Worm (Caenorhabditis elegans): Measurements from ENCODE around the gene pudl-2.

pudl-2 gene

DNA sequence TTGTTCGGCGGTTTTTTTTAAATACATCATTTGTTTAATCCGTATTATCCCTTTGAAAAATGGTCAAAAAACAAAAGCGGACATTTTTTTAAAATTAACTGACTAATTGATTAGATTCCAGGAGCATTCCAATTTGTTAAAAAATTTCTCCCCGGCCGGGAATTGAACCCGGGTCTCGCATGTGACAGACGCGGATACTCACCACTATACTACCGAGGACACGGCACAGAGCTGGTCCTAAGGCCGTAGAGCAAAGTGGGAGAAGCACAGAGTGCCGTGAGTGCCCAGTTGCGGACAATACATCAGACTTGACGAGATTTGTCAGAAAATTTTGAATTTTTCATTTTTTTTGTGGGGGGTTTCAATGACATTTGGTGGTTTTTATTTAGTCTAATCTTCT lies 33.6 kb upstream of the pudl-2 start (continued):
- TF ChIP-seq lin-39 (tag; optimal IDR thresholded peaks at IDR 0.05) (no peak), Y75B8A.6 (GFP tag; IDR thresholded peaks at IDR 0.05) (peak; percentile 41; the same call in 1 of the 2 replicates), lin-15B (tag; optimal IDR thresholded peaks at IDR 0.05) (no peak), zfp-2 (tag; optimal IDR thresholded peaks at IDR 0.05) (no peak), dmd-8 (GFP tag; IDR thresholded peaks at IDR 0.05) (peak; percentile 75), cey-2 (tag; optimal IDR thresholded peaks at IDR 0.05; ENCODE audit: borderline replicate concordance, insufficient read depth) (no peak), nhr-25 (tag; optimal IDR thresholded peaks at IDR 0.05; ENCODE audit: borderline replicate concordance, insufficient read depth) (no peak), fkh-10 (GFP tag; optimal IDR thresholded peaks at IDR 0.05) (no peak), ZK337.2 (GFP tag; IDR thresholded peaks at IDR 0.05) (no peak), nhr-10 (tag; optimal IDR thresholded peaks at IDR 0.05) (no peak), dmd-6 (GFP tag; IDR thresholded peaks at IDR 0.05) (peak; percentile 36; the same call in 1 of the 2 replicates), hif-1 (tag; optimal IDR thresholded peaks at IDR 0.05) (no peak), tra-1 (GFP tag; IDR thresholded peaks at IDR 0.05) (peak; percentile 28; the same call in 1 of the 2 replicates), lsy-2 (tag; optimal IDR thresholded peaks at IDR 0.05) (peak in 1 of 2 experiments; percentile 24), Y5F2A.4 (GFP tag; optimal IDR thresholded peaks at IDR 0.05) (peak; percentile 20), nhr-48 (tag; optimal IDR thresholded peaks at IDR 0.05) (no peak), pha-4 (GFP tag; IDR thresholded peaks at IDR 0.05) (peak; percentile 75), pha-4 (tag; optimal IDR thresholded peaks at IDR 0.05) (no peak), snpc-4 (tag; optimal IDR thresholded peaks at IDR 0.05) (no peak), spr-1 (tag; optimal IDR thresholded peaks at IDR 0.05) (peak; percentile 26), lir-3 (tag; optimal IDR thresholded peaks at IDR 0.05) (no peak), tag-97 (GFP tag; IDR thresholded peaks at IDR 0.05) (no peak), hlh-30 (tag; optimal IDR thresholded peaks at IDR 0.05; ENCODE audit: insufficient read depth) (peak; percentile 81), mep-1 (tag; optimal IDR thresholded peaks at IDR 0.05) (peak; percentile 55), Y105C5A.15 (GFP tag; IDR thresholded peaks at IDR 0.05) (no peak), lin-38 (GFP tag; IDR thresholded peaks at IDR 0.05) (peak; percentile 73), T26A8.4 (GFP tag; IDR thresholded peaks at IDR 0.05) (no peak; the same call in 1 of the 2 replicates), lin-13 (GFP tag; optimal IDR thresholded peaks at IDR 0.05) (peak; percentile 70), nhr-111 (GFP tag; optimal IDR thresholded peaks at IDR 0.05) (no peak), php-3 (GFP tag; IDR thresholded peaks at IDR 0.05) (0 out of 2 replicates have a peak, but pooled peaks have one; percentile 38), lin-1 (GFP tag; IDR thresholded peaks at IDR 0.05) (0 out of 2 replicates have a peak, but pooled peaks have one; percentile 46), ZK546.5 (tag; optimal IDR thresholded peaks at IDR 0.05) (no peak), dpl-1 (GFP tag; optimal IDR thresholded peaks at IDR 0.05) (peak; percentile 22), jun-1 (tag; optimal IDR thresholded peaks at IDR 0.05) (no peak), nhr-42 (GFP tag; IDR thresholded peaks at IDR 0.05) (no peak), nhr-237 (tag; optimal IDR thresholded peaks at IDR 0.05) (no peak), hmg-1.1 (GFP tag; IDR thresholded peaks at IDR 0.05) (peak; percentile 47; the same call in 1 of the 2 replicates), unc-130 (GFP tag; optimal IDR thresholded peaks at IDR 0.05) (no peak), F37D6.2 (tag; optimal IDR thresholded peaks at IDR 0.05) (no peak), dmd-9 (GFP tag; IDR thresholded peaks at IDR 0.05) (0 out of 2 replicates have a peak, but pooled peaks have one; percentile 23), ama-1 (optimal IDR thresholded peaks at IDR 0.05) (no peak), fos-1 (tag; optimal IDR thresholded peaks at IDR 0.05) (no peak), ceh-62 (tag; optimal IDR thresholded peaks at IDR 0.05) (no peak), zip-11 (GFP tag; IDR thresholded peaks at IDR 0.05) (no peak), unc-39 (tag; optimal IDR thresholded peaks at IDR 0.05) (no peak), arid-1 (GFP tag; conservative IDR thresholded peaks at IDR 0.05) (peak; percentile 69), set-16 (GFP tag; IDR thresholded peaks at IDR 0.05) (no peak; the same call in 1 of the 2 replicates), mdl-1 (tag; optimal IDR thresholded peaks at IDR 0.05) (no peak), spr-3 (GFP tag; optimal IDR thresholded peaks at IDR 0.05) (no peak), ceh-20 (GFP tag; IDR thresholded peaks at IDR 0.05) (peak; percentile 29; the same call in 1 of the 2 replicates), nhr-11 (tag; optimal IDR thresholded peaks at IDR 0.05) (no peak)

Data from whole organism, L4 larva.